Worm (Caenorhabditis elegans): ENCODE measurements around the gene Y64H9A.2.
A peak's percentile ranks its signal among the peaks of the same experiment; 100 is the strongest.

Y64H9A.2 gene

ce11 chrX:5022682-5023081, 21.1 kb upstream of the Y64H9A.2 start (continued):
- no peak for TF ChIP-seq ztf-22 (GFP tag; optimal IDR thresholded peaks at IDR 0.05)
- no peak for TF ChIP-seq sdz-38 (tag; optimal IDR thresholded peaks at IDR 0.05)
- no peak for TF ChIP-seq B0019.2 (GFP tag; conservative IDR thresholded peaks at IDR 0.05)
- TF ChIP-seq nhr-80 (tag; optimal IDR thresholded peaks at IDR 0.05), result no peak
- TF ChIP-seq ccch-3 (GFP tag; optimal IDR thresholded peaks at IDR 0.05), result no peak
- TF ChIP-seq nhr-120 (GFP tag; IDR thresholded peaks at IDR 0.05), result no peak
- TF ChIP-seq die-1 (tag; optimal IDR thresholded peaks at IDR 0.05), result peak; percentile 84
- TF ChIP-seq sea-2 (GFP tag; IDR thresholded peaks at IDR 0.05), result no peak
- no peak for TF ChIP-seq egl-18 (GFP tag; IDR thresholded peaks at IDR 0.05)
- 0 out of 2 replicates have a peak, but pooled peaks have one; percentile 43 for TF ChIP-seq lir-1 (GFP tag; conservative IDR thresholded peaks at IDR 0.05)
- no peak for TF ChIP-seq ceh-58 (GFP tag; IDR thresholded peaks at IDR 0.05)
- no peak for TF ChIP-seq F57C9.4 (tag; optimal IDR thresholded peaks at IDR 0.05)
- 0 out of 2 replicates have a peak, but pooled peaks have one; percentile 39 for TF ChIP-seq Y53F4B.3 (GFP tag; IDR thresholded peaks at IDR 0.05)
- 0 out of 2 replicates have a peak, but pooled peaks have one; percentile 29 for TF ChIP-seq C17E4.6 (GFP tag; IDR thresholded peaks at IDR 0.05)
- TF ChIP-seq ets-4 (GFP tag; optimal IDR thresholded peaks at IDR 0.05), result no peak
- TF ChIP-seq D2030.7 (GFP tag; IDR thresholded peaks at IDR 0.05), result peak; percentile 84
- no peak for TF ChIP-seq Y67H2A.10 (GFP tag; conservative IDR thresholded peaks at IDR 0.05)
- TF ChIP-seq ZK185.1 (tag; optimal IDR thresholded peaks at IDR 0.05; ENCODE audit: poor library complexity, severe bottlenecking), result peak; percentile 42
- TF ChIP-seq nhr-90 (tag; optimal IDR thresholded peaks at IDR 0.05), result peak; percentile 83
- no peak for TF ChIP-seq unc-62 (GFP tag; optimal IDR thresholded peaks at IDR 0.05)
- no peak for TF ChIP-seq athp-1 (tag; optimal IDR thresholded peaks at IDR 0.05)
- TF ChIP-seq lag-1 (GFP tag; IDR thresholded peaks at IDR 0.05), result no peak
- TF ChIP-seq lin-35 (GFP tag; optimal IDR thresholded peaks at IDR 0.05), result peak in 1 of 3 experiments; percentile 37
- no peak for TF ChIP-seq F55B11.4 (tag; optimal IDR thresholded peaks at IDR 0.05; ENCODE audit: borderline replicate concordance, insufficient read depth)
- TF ChIP-seq bed-2 (GFP tag; IDR thresholded peaks at IDR 0.05), result no peak
- TF ChIP-seq ztf-25 (GFP tag; IDR thresholded peaks at IDR 0.05), result peak; percentile 82; the same call in 1 of the 2 replicates
- peak; percentile 42; the same call in 1 of the 2 replicates for TF ChIP-seq cebp-1 (GFP tag; IDR thresholded peaks at IDR 0.05)
- no peak for TF ChIP-seq cebp-1 (tag; optimal IDR thresholded peaks at IDR 0.05)
- TF ChIP-seq let-526 (GFP tag; IDR thresholded peaks at IDR 0.05), result no peak
- 0 out of 2 replicates have a peak, but pooled peaks have one; percentile 18 for TF ChIP-seq zfh-2 (GFP tag; conservative IDR thresholded peaks at IDR 0.05)
- TF ChIP-seq ama-1 (optimal IDR thresholded peaks at IDR 0.05), result no peak
- peak in 1 of 2 experiments; percentile 52 for TF ChIP-seq ama-1 (GFP tag; optimal IDR thresholded peaks at IDR 0.05)
- TF ChIP-seq gei-17 (GFP tag; optimal IDR thresholded peaks at IDR 0.05), result peak; percentile 30
- TF ChIP-seq hrde-1 (tag; optimal IDR thresholded peaks at IDR 0.05; ENCODE audit: borderline replicate concordance), result peak; percentile 1
- TF ChIP-seq K11D2.4 (GFP tag; IDR thresholded peaks at IDR 0.05), result no peak
- 0 out of 2 replicates have a peak, but pooled peaks have one; percentile 25 for TF ChIP-seq attf-3 (GFP tag; conservative IDR thresholded peaks at IDR 0.05)
- peak; percentile 34; the same call in 1 of the 2 replicates for TF ChIP-seq egrh-3 (GFP tag; IDR thresholded peaks at IDR 0.05)
- no peak for TF ChIP-seq nhr-27 (tag; optimal IDR thresholded peaks at IDR 0.05)
- TF ChIP-seq lsy-27 (tag; optimal IDR thresholded peaks at IDR 0.05; ENCODE audit: borderline replicate concordance, insufficient read depth), result no peak
- peak; percentile 64 for TF ChIP-seq lin-40 (tag; optimal IDR thresholded peaks at IDR 0.05)
- TF ChIP-seq mes-4 (tag; optimal IDR thresholded peaks at IDR 0.05), result peak; percentile 23
- TF ChIP-seq rpc-1 (optimal IDR thresholded peaks at IDR 0.05), result peak; percentile 81
- peak; percentile 87 for TF ChIP-seq rpc-1 (tag; optimal IDR thresholded peaks at IDR 0.05)
- TF ChIP-seq F22D6.2 (tag; optimal IDR thresholded peaks at IDR 0.05), result no peak
- TF ChIP-seq rec-8 (tag; optimal IDR thresholded peaks at IDR 0.05), result peak; percentile 41 to 67
- TF ChIP-seq ceh-91 (GFP tag; IDR thresholded peaks at IDR 0.05), result no peak
- TF ChIP-seq madf-6 (GFP tag; IDR thresholded peaks at IDR 0.05), result peak; percentile 46; the same call in 1 of the 2 replicates
- peak; percentile 56 for TF ChIP-seq attf-5 (GFP tag; optimal IDR thresholded peaks at IDR 0.05)
- peak; percentile 25 for TF ChIP-seq chd-7 (tag; optimal IDR thresholded peaks at IDR 0.05)

Data from whole organism, young adult.